Fruit fly (Drosophila melanogaster) whole organism, embryonic: ENCODE measurements around the gene CG33111.

Experiments
- Abd-B ChIP-seq: fragments of 200-800 bp; sonication (Bioruptor generic); optimal IDR thresholded peaks from 2 replicates; lab custom pipeline; 2018; ENCODE audit warnings: missing biosample characterization, mild to moderate bottlenecking, missing genetic modification characterization, moderate library complexity
- Antp ChIP-seq: fragments of 200-800 bp; sonication (Bioruptor generic); optimal IDR thresholded peaks from 3 replicates; lab custom pipeline; 2016; ENCODE audit warnings: missing biosample characterization, missing genetic modification characterization
- Awh ChIP-seq: fragments of 200-800 bp; sonication (Bioruptor generic); IDR thresholded peaks from 2 replicates; pipeline ENCODE4, ENCODE4 v1.3.6; 2022; ENCODE audit warnings: missing biosample characterization, missing genetic modification characterization
- CG10431 ChIP-seq: fragments of 200-800 bp; sonication (Bioruptor generic); optimal IDR thresholded peaks from 3 replicates; lab custom pipeline; 2018; ENCODE audit warnings: missing biosample characterization, mild to moderate bottlenecking, missing genetic modification characterization
- CG12391 ChIP-seq: fragments of 200-800 bp; sonication (Bioruptor generic); optimal IDR thresholded peaks from 3 replicates; lab custom pipeline; 2018; ENCODE audit warnings: missing biosample characterization, mild to moderate bottlenecking, missing genetic modification characterization, moderate library complexity
- CG14860 ChIP-seq: fragments of 200-800 bp; sonication (Bioruptor generic); IDR thresholded peaks from 3 replicates; pipeline ENCODE4 v1.3.6; 2022; ENCODE audit warnings: missing biosample characterization, missing genetic modification characterization; ENCODE audit not compliant: partially characterized antibody
- CG17612 ChIP-seq: fragments of 200-800 bp; sonication (Bioruptor generic); IDR thresholded peaks from 2 replicates; pipeline ENCODE4 v1.3.6; 2022; ENCODE audit warnings: missing biosample characterization, missing genetic modification characterization
- CG1832 ChIP-seq: fragments of 200-800 bp; sonication (Bioruptor generic); optimal IDR thresholded peaks from 2 replicates; lab custom pipeline; 2017; ENCODE audit warnings: missing biosample characterization, mild to moderate bottlenecking, missing genetic modification characterization, inconsistent platforms
- CG18476 ChIP-seq: fragments of 200-800 bp; sonication (Bioruptor generic); optimal IDR thresholded peaks from 2 replicates; lab custom pipeline; 2016; ENCODE audit warnings: missing biosample characterization, mild to moderate bottlenecking, missing genetic modification characterization
- CG3163 ChIP-seq: fragments of 200-800 bp; sonication (Bioruptor generic); optimal IDR thresholded peaks from 3 replicates; lab custom pipeline; 2016; ENCODE audit warnings: missing biosample characterization, missing genetic modification characterization
- CG3281 ChIP-seq: fragments of 200-800 bp; sonication (Bioruptor generic); optimal IDR thresholded peaks from 3 replicates; lab custom pipeline; 2017; ENCODE audit warnings: missing biosample characterization, mild to moderate bottlenecking, missing genetic modification characterization
- CG4282 ChIP-seq: fragments of 200-800 bp; sonication (Bioruptor generic); optimal IDR thresholded peaks from 2 replicates; lab custom pipeline; 2016; ENCODE audit warnings: missing biosample characterization, missing genetic modification characterization
- CG43689 ChIP-seq: fragments of 200-800 bp; sonication (Bioruptor generic); IDR thresholded peaks from 2 replicates; pipeline ENCODE4 v1.3.6; 2022; ENCODE audit warnings: missing biosample characterization, missing genetic modification characterization
- CG4707 ChIP-seq: fragments of 200-800 bp; sonication (Bioruptor generic); optimal IDR thresholded peaks from 2 replicates; lab custom pipeline; 2018; ENCODE audit warnings: missing biosample characterization, mild to moderate bottlenecking, missing genetic modification characterization, moderate library complexity
- CG4854 ChIP-seq: fragments of 200-800 bp; sonication (Bioruptor generic); optimal IDR thresholded peaks from 2 replicates; lab custom pipeline; 2016; ENCODE audit warnings: missing biosample characterization, missing genetic modification characterization, inconsistent platforms
- CG6254 ChIP-seq: fragments of 200-800 bp; sonication (Bioruptor generic); optimal IDR thresholded peaks from 3 replicates; lab custom pipeline; 2017; ENCODE audit warnings: mild to moderate bottlenecking, missing biosample characterization, missing genetic modification reagents, missing genetic modification characterization
- CG9932 ChIP-seq: fragments of 200-800 bp; sonication (Bioruptor generic); IDR thresholded peaks from 2 replicates; pipeline ENCODE4 v1.3.6; 2022; ENCODE audit warnings: missing biosample characterization, missing genetic modification characterization
- Dip2 ChIP-seq: fragments of 200-800 bp; sonication (Bioruptor generic); IDR thresholded peaks from 2 replicates; pipeline ENCODE4 v1.3.6; 2022; ENCODE audit warnings: missing biosample characterization, missing genetic modification characterization
- Dip3 ChIP-seq: fragments of 200-800 bp; sonication (Bioruptor generic); optimal IDR thresholded peaks from 3 replicates; lab custom pipeline; 2016; ENCODE audit warnings: missing biosample characterization, missing genetic modification characterization
- Drgx ChIP-seq: fragments of 200-800 bp; sonication (Bioruptor generic); IDR thresholded peaks from 2 replicates; pipeline ENCODE4 v1.3.6; 2022; ENCODE audit warnings: missing biosample characterization, missing genetic modification characterization
- Fer2 ChIP-seq: fragments of 200-800 bp; sonication (Bioruptor generic); optimal IDR thresholded peaks from 2 replicates; lab custom pipeline; 2018; ENCODE audit warnings: missing biosample characterization, mild to moderate bottlenecking, missing genetic modification characterization, moderate library complexity
- Fer3 ChIP-seq: fragments of 200-800 bp; sonication (Bioruptor generic); optimal IDR thresholded peaks from 2 replicates; lab custom pipeline; 2018; ENCODE audit warnings: missing biosample characterization, mild to moderate bottlenecking, missing genetic modification characterization, moderate library complexity
- H2.0 ChIP-seq: fragments of 200-800 bp; sonication (Bioruptor generic); IDR thresholded peaks from 2 replicates; pipeline ENCODE4 v1.3.6; 2022; ENCODE audit warnings: missing biosample characterization, missing genetic modification characterization
- Hey ChIP-seq: fragments of 200-800 bp; sonication (Bioruptor generic); optimal IDR thresholded peaks from 3 replicates; lab custom pipeline; 2018; ENCODE audit warnings: missing biosample characterization, mild to moderate bottlenecking, missing genetic modification characterization
- Lpt ChIP-seq: fragments of >200 bp; optimal IDR thresholded peaks from 2 replicates; lab custom pipeline; 2018; ENCODE audit warnings: missing biosample characterization, missing genetic modification characterization
- Mad ChIP-seq: fragments of 200-800 bp; sonication (Bioruptor generic); optimal IDR thresholded peaks from 2 replicates; lab custom pipeline; 2016; ENCODE audit warnings: missing biosample characterization, missing genetic modification characterization
- Mrtf ChIP-seq: fragments of 200-800 bp; sonication (Bioruptor generic); IDR thresholded peaks from 3 replicates; pipeline ENCODE4 v1.3.6; 2022; ENCODE audit warnings: missing biosample characterization, missing genetic modification characterization
- NC2β ChIP-seq: fragments of 200-800 bp; sonication (Bioruptor generic); optimal IDR thresholded peaks from 2 replicates; lab custom pipeline; 2016; ENCODE audit warnings: missing biosample characterization, missing genetic modification characterization
- NFAT ChIP-seq: fragments of 200-800 bp; sonication (Bioruptor generic); IDR thresholded peaks from 2 replicates; pipeline ENCODE4 v1.3.6; 2022; ENCODE audit warnings: missing biosample characterization, missing genetic modification characterization
- Ptx1 ChIP-seq: fragments of 200-800 bp; sonication (Bioruptor generic); IDR thresholded peaks from 2 replicates; pipeline ENCODE4 v1.3.6; 2022; ENCODE audit warnings: missing biosample characterization, missing genetic modification characterization
- Ssrp ChIP-seq: fragments of 200-800 bp; sonication (Bioruptor generic); optimal IDR thresholded peaks from 2 replicates; lab custom pipeline; 2018; ENCODE audit warnings: missing biosample characterization, mild to moderate bottlenecking, missing genetic modification characterization, moderate library complexity
- TFAM ChIP-seq: fragments of 200-800 bp; sonication (Bioruptor generic); optimal IDR thresholded peaks from 2 replicates; lab custom pipeline; 2017; ENCODE audit warnings: missing biosample characterization, missing genetic modification characterization, inconsistent platforms
- Xbp1 ChIP-seq: fragments of 200-800 bp; sonication (Bioruptor generic); optimal IDR thresholded peaks from 3 replicates; lab custom pipeline; 2016; ENCODE audit warnings: missing biosample characterization, mild to moderate bottlenecking, missing genetic modification characterization
- dati ChIP-seq: fragments of 200-800 bp; sonication (Bioruptor generic); IDR thresholded peaks from 2 replicates; pipeline ENCODE4 v1.3.6; 2022; ENCODE audit warnings: missing biosample characterization, missing genetic modification characterization
- disco-r ChIP-seq: fragments of 200-800 bp; sonication (Bioruptor generic); optimal IDR thresholded peaks from 2 replicates; lab custom pipeline; 2016; ENCODE audit warnings: missing biosample characterization, missing genetic modification characterization
- dmrt99B ChIP-seq: fragments of 200-800 bp; sonication (Bioruptor generic); optimal IDR thresholded peaks from 2 replicates; lab custom pipeline; 2018; ENCODE audit warnings: missing biosample characterization, mild to moderate bottlenecking, missing genetic modification characterization, moderate library complexity
- ems ChIP-seq: fragments of 200-800 bp; sonication (Bioruptor generic); optimal IDR thresholded peaks from 3 replicates; lab custom pipeline; 2016; ENCODE audit warnings: missing biosample characterization, missing genetic modification characterization
- gro ChIP-seq: fragments of 200-800 bp; sonication (Bioruptor generic); optimal IDR thresholded peaks from 2 replicates; lab custom pipeline; 2016; ENCODE audit warnings: missing biosample characterization, missing genetic modification characterization
- hbn ChIP-seq: fragments of 200-800 bp; sonication (Bioruptor generic); IDR thresholded peaks from 2 replicates; pipeline ENCODE4 v1.3.6; 2022; ENCODE audit warnings: missing biosample characterization, missing genetic modification characterization; ENCODE audit not compliant: partially characterized antibody
- nerfin-1 ChIP-seq: fragments of 200-800 bp; sonication (Bioruptor generic); optimal IDR thresholded peaks from 3 replicates; lab custom pipeline; 2019; ENCODE audit warnings: missing biosample characterization, mild to moderate bottlenecking, missing genetic modification characterization, moderate library complexity
- pfk ChIP-seq: fragments of 200-800 bp; sonication (Bioruptor generic); optimal IDR thresholded peaks from 2 replicates; lab custom pipeline; 2018; ENCODE audit warnings: missing biosample characterization, mild to moderate bottlenecking, missing genetic modification characterization, moderate library complexity
- phol ChIP-seq: fragments of 200-800 bp; sonication (Bioruptor generic); optimal IDR thresholded peaks from 3 replicates; lab custom pipeline; 2018; ENCODE audit warnings: missing biosample characterization, mild to moderate bottlenecking, missing genetic modification characterization, moderate library complexity
- pzg ChIP-seq: fragments of 200-800 bp; sonication (Bioruptor generic); optimal IDR thresholded peaks from 3 replicates; lab custom pipeline; 2018; ENCODE audit warnings: missing biosample characterization, mild to moderate bottlenecking, missing genetic modification characterization, moderate library complexity
- repo ChIP-seq: fragments of 200-800 bp; sonication (Bioruptor generic); optimal IDR thresholded peaks from 2 replicates; lab custom pipeline; 2016; ENCODE audit warnings: missing biosample characterization, missing genetic modification characterization
- sna ChIP-seq: fragments of 200-800 bp; sonication (Bioruptor generic); IDR thresholded peaks from 2 replicates; pipeline ENCODE4 v1.3.6; 2022; ENCODE audit warnings: missing biosample characterization, missing genetic modification characterization; ENCODE audit not compliant: partially characterized antibody
- tin ChIP-seq: fragments of 200-800 bp; sonication (Bioruptor generic); optimal IDR thresholded peaks from 3 replicates; lab custom pipeline; 2016; ENCODE audit warnings: missing biosample characterization, missing genetic modification characterization
- vfl ChIP-seq: fragments of 200-800 bp; sonication (Bioruptor generic); optimal IDR thresholded peaks from 2 replicates; lab custom pipeline; 2016; ENCODE audit warnings: missing biosample characterization, missing genetic modification characterization
- zen ChIP-seq: fragments of 200-800 bp; sonication (Bioruptor generic); optimal IDR thresholded peaks from 3 replicates; lab custom pipeline; 2018; ENCODE audit warnings: missing biosample characterization, mild to moderate bottlenecking, missing genetic modification characterization, moderate library complexity
- zf30C ChIP-seq: fragments of 200-800 bp; sonication (Bioruptor generic); optimal IDR thresholded peaks from 3 replicates; lab custom pipeline; 2018; ENCODE audit warnings: missing biosample characterization, mild to moderate bottlenecking, missing genetic modification characterization

The CG33111 gene

DNA sequence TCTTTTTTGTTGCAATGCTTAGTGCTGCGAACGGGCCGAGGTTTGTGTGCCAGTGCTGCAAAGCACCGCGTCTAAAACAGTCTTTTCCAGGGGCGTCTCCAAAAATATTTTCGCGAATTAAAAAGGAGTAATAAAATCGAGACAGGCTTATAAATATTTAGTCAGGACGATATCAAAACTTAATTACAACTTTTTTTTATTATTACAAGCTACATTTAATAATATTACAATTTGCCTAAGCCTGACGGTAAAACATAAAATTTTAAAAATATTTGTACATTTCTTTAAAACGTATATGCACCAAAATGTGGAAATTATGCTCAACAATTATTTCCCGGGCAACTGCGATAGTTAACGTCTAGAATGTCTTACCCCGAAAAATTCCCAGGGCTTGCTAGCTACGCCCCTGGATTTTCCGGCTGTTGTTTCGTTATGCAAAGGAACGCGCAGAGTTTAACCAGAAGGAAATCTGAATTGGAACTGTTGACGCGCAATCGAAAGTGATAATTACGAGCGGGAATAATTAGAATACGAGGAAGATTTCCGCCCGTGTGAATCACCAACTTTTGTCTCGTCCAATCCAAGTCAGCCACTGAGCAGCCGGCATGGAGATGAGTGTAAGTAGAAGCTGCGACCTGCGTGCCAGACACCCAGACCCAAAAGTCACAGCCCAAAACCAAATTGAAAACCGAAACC, 61.0 kb downstream of the CG33111 start, which contains the start of the genes PTPMT1 and Hrd3 (continued):
- peak; percentile 93 for TF ChIP-seq repo (GFP tag; lab: Kevin White, UChicago)
- peak; percentile 97 for TF ChIP-seq Fer3 (tag; lab: Kevin White, UChicago)
- TF ChIP-seq dati, result peak; percentile 80
- TF ChIP-seq disco-r, result peak; percentile 93
- TF ChIP-seq Antp (GFP tag; lab: Kevin White, UChicago), result peak; percentile 96
- TF ChIP-seq CG6254 (GFP tag; lab: Kevin White, UChicago), result peak; percentile 94
- TF ChIP-seq Awh (GFP tag; lab: Robert Waterston, UW), result peak; percentile 92
- TF ChIP-seq CG4282 (GFP tag; lab: Kevin White, UChicago), result peak; percentile 90
- peak; percentile 88 for TF ChIP-seq TFAM (GFP tag; lab: Kevin White, UChicago)
- TF ChIP-seq Xbp1 (GFP tag; lab: Kevin White, UChicago), result peak; percentile 99
- peak; percentile 98 for TF ChIP-seq vfl (GFP tag; lab: Kevin White, UChicago)
- peak; percentile 95 for TF ChIP-seq NC2β (GFP tag; lab: Kevin White, UChicago)
- peak; percentile 97 for TF ChIP-seq CG4854
- TF ChIP-seq zf30C, result peak; percentile 19
- peak; percentile 99 for TF ChIP-seq Dip3 (GFP tag; lab: Kevin White, UChicago)
- peak; percentile 97 for TF ChIP-seq CG9932 (GFP tag; lab: Robert Waterston, UW)
- TF ChIP-seq H2.0 (GFP tag; lab: Robert Waterston, UW), result peak; percentile 89
- TF ChIP-seq sna, result no peak
- no peak; the same call in none of the 2 replicates for TF ChIP-seq NFAT (GFP tag; lab: Robert Waterston, UW)
- peak; percentile 98 for TF ChIP-seq zen (tag; lab: Kevin White, UChicago)
- no peak for TF ChIP-seq CG1832 (GFP tag; lab: Kevin White, UChicago)
- TF ChIP-seq Fer2 (tag; lab: Kevin White, UChicago), result peak; percentile 97
- peak; percentile 99 for TF ChIP-seq dmrt99B
- peak; percentile 44 for TF ChIP-seq pzg (GFP tag; lab: Kevin White, UChicago)
- TF ChIP-seq CG10431 (GFP tag; lab: Kevin White, UChicago), result peak; percentile 93
- peak; percentile 95 for TF ChIP-seq Mrtf (GFP tag; lab: Robert Waterston, UW)
- TF ChIP-seq gro (GFP tag; lab: Kevin White, UChicago), result peak; percentile 97
- peak; percentile 90 for TF ChIP-seq Hey (tag; lab: Kevin White, UChicago)
- TF ChIP-seq CG4707 (GFP tag; lab: Kevin White, UChicago), result peak; percentile 89
- peak; percentile 99 for TF ChIP-seq CG18476 (GFP tag; lab: Kevin White, UChicago)
- peak; percentile 98 for TF ChIP-seq Ptx1 (GFP tag; lab: Robert Waterston, UW)
- TF ChIP-seq Drgx (GFP tag; lab: Robert Waterston, UW), result peak; percentile 93
- TF ChIP-seq ems (GFP tag; lab: Kevin White, UChicago), result peak; percentile 98
- TF ChIP-seq CG12391 (tag; lab: Kevin White, UChicago), result peak; percentile 99
- peak; percentile 99 for TF ChIP-seq phol (tag; lab: Kevin White, UChicago)
- TF ChIP-seq CG43689 (GFP tag; lab: Robert Waterston, UW), result peak; percentile 82
- TF ChIP-seq CG14860 (GFP tag; lab: Robert Waterston, UW), result no peak
- no peak for TF ChIP-seq Lpt (GFP tag; lab: Kevin White, UChicago)
- TF ChIP-seq nerfin-1 (tag; lab: Kevin White, UChicago), result peak; percentile 98
- TF ChIP-seq Abd-B (GFP tag; lab: Kevin White, UChicago), result peak; percentile 99
- TF ChIP-seq CG17612 (GFP tag; lab: Robert Waterston, UW), result peak; percentile 89; the same call in 1 of the 2 replicates
- TF ChIP-seq Ssrp (tag; lab: Kevin White, UChicago), result peak; percentile 99
- peak; percentile 64 for TF ChIP-seq pfk
- peak; percentile 70 for TF ChIP-seq Dip2 (GFP tag; lab: Robert Waterston, UW)
- peak; percentile 99 for TF ChIP-seq CG3281 (GFP tag; lab: Kevin White, UChicago)
- TF ChIP-seq hbn, result no peak
- peak; percentile 86 for TF ChIP-seq CG3163 (GFP tag; lab: Kevin White, UChicago)
- TF ChIP-seq Mad, result peak; percentile 98
- TF ChIP-seq tin (GFP tag; lab: Kevin White, UChicago), result peak; percentile 99
